Fruit fly (Drosophila melanogaster): Measurements from ENCODE around the gene CrzR.

- TF ChIP-seq h (optimal IDR thresholded peaks at IDR 0.05) (no peak), psq (optimal IDR thresholded peaks at IDR 0.05) (no peak), Myc (optimal IDR thresholded peaks at IDR 0.05) (no peak), ttk (optimal IDR thresholded peaks at IDR 0.05) (no peak)
These were observed 53.3 kb downstream of the CrzR start for dm6 chr3L:12298092-12298491.

Measured in Kc167 (cell line).